Fruit fly (Drosophila melanogaster) whole organism, embryonic: ENCODE data around the gene CG10286.

ENCODE experiments used
- C15 ChIP-seq: fragments of 200-800 bp; sonication (Bioruptor generic); IDR thresholded peaks from 3 replicates; pipeline ENCODE4 v1.3.6; 2022; ENCODE audit warnings: missing biosample characterization, missing genetic modification characterization
- CG17568 ChIP-seq: fragments of 200-800 bp; sonication (Bioruptor generic); optimal IDR thresholded peaks from 2 replicates; lab custom pipeline; 2018; ENCODE audit warnings: missing biosample characterization, mild to moderate bottlenecking, missing genetic modification characterization, moderate library complexity
- CG18599 ChIP-seq: fragments of 200-800 bp; sonication (Bioruptor generic); optimal IDR thresholded peaks from 3 replicates; lab custom pipeline; 2017; ENCODE audit warnings: missing biosample characterization, missing genetic modification characterization, mild to moderate bottlenecking, moderate library complexity, missing genetic modification reagents
- CG8281 ChIP-seq: fragments of 200-800 bp; sonication (Bioruptor generic); optimal IDR thresholded peaks from 2 replicates; lab custom pipeline; 2018; ENCODE audit warnings: missing biosample characterization, mild to moderate bottlenecking, missing genetic modification characterization, moderate library complexity
- CG9797 ChIP-seq: fragments of 200-800 bp; sonication (Bioruptor generic); optimal IDR thresholded peaks from 3 replicates; lab custom pipeline; 2018; ENCODE audit warnings: missing biosample characterization, mild to moderate bottlenecking, missing genetic modification characterization
- CkIIα-i1 ChIP-seq: fragments of 200-800 bp; sonication (Bioruptor generic); IDR thresholded peaks from 2 replicates; pipeline ENCODE4 v1.3.6; 2022; ENCODE audit warnings: missing biosample characterization, missing genetic modification characterization
- Fer3 ChIP-seq: fragments of 200-800 bp; sonication (Bioruptor generic); optimal IDR thresholded peaks from 2 replicates; lab custom pipeline; 2018; ENCODE audit warnings: missing biosample characterization, mild to moderate bottlenecking, missing genetic modification characterization, moderate library complexity
- Hr3 ChIP-seq: fragments of 200-800 bp; sonication (Bioruptor generic); optimal IDR thresholded peaks from 3 replicates; lab custom pipeline; 2016; ENCODE audit warnings: missing biosample characterization, missing genetic modification characterization
- Lhr ChIP-seq: fragments of 200-800 bp; sonication (Bioruptor generic); optimal IDR thresholded peaks from 3 replicates; lab custom pipeline; 2017; ENCODE audit warnings: mild to moderate bottlenecking, missing biosample characterization, missing genetic modification reagents, missing genetic modification characterization
- ab ChIP-seq: fragments of 200-800 bp; sonication (Bioruptor generic); optimal IDR thresholded peaks from 2 replicates; lab custom pipeline; 2016; ENCODE audit warnings: missing biosample characterization, missing genetic modification characterization
- chif ChIP-seq, 2 experiments: fragments of 200-800 bp; sonication (Bioruptor generic); optimal IDR thresholded peaks; 3 replicates each; lab custom pipeline; 2016; ENCODE audit warnings: missing biosample characterization in 2 of 2, missing genetic modification characterization in 2 of 2
- chm ChIP-seq: fragments of 200-800 bp; sonication (Bioruptor generic); IDR thresholded peaks from 2 replicates; pipeline ENCODE4 v1.3.6; 2022; ENCODE audit warnings: missing biosample characterization, missing genetic modification characterization

DNA sequence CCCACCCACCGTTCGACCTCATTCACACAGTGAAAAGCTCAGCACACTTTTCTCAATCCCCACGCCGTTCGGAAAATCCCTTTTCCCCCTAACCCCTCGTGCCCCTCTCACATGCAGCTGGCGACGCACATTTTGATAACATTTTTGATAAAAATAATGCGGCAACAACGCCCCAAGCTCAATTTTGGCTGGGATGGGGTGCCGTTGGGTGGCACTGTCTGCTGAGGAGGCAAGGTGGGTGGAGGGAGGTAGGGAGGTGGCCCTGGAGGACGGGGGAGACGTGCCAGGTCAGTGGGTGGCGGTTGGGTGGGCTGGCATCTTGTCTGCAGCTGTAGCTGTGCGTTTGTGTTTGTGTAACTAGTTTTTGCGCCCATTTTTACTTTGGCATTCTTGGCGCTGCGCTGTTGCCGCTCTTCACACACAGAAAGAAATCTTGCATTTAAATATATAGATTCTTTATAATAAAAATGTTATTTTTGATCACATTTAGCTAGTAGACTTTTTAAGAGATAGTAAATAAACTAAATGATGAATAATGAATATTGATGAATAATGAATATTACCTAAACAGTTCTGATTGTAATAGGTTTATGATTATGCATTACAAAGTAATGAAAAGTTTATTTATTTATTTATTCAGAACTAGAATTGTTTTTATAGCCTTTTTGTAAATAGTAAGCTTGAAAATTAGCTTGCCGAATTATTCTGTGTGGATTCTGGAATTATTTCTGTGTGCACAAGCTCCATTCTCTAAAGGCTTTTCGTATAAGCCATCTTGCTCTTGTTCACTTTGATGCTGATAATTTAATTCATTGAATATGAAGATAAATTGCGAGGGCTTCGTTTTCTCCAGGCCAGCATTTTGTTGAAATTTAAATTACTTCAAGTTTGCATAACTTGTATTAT lies 45.9 kb downstream of the CG10286 start:
- TF ChIP-seq CG17568: no peak
- no peak for TF ChIP-seq CG8281
- TF ChIP-seq CkIIα-i1: no peak
- TF ChIP-seq C15 (GFP tag; lab: Robert Waterston, UW): no peak
- no peak for TF ChIP-seq CG9797
- TF ChIP-seq CG18599 (GFP tag; lab: Kevin White, UChicago): peak; percentile 28
- no peak for TF ChIP-seq chif (GFP tag; optimal IDR thresholded peaks at IDR 0.05; lab: Kevin White, UChicago)
- TF ChIP-seq Lhr: no peak
- TF ChIP-seq Fer3 (tag; lab: Kevin White, UChicago): no peak
- no peak for TF ChIP-seq chm (GFP tag; lab: Robert Waterston, UW)
- TF ChIP-seq Hr3 (GFP tag; lab: Kevin White, UChicago): peak; percentile 19
- no peak for TF ChIP-seq ab
